Fruit fly (Drosophila melanogaster): ENCODE measurements around the gene RpS5a.

Gene RpS5a

dm6 chrX:17110556-17111177 lies 37.4 kb downstream of the RpS5a start:
- TF ChIP-seq CG1620 (GFP tag; optimal IDR thresholded peaks at IDR 0.05) (no peak), tj (GFP tag; optimal IDR thresholded peaks at IDR 0.05) (peak; percentile 96)

- TF ChIP-seq CG12768 (GFP tag; optimal IDR thresholded peaks at IDR 0.05): no peak
- no peak for TF ChIP-seq cic (GFP tag; optimal IDR thresholded peaks at IDR 0.05)
- peak; percentile 30 for TF ChIP-seq tj (GFP tag; optimal IDR thresholded peaks at IDR 0.05)
- no peak for TF ChIP-seq CG5204 (GFP tag; optimal IDR thresholded peaks at IDR 0.05)
- peak; percentile 9 for TF ChIP-seq CG7101 (tag; optimal IDR thresholded peaks at IDR 0.05)
- TF ChIP-seq kay (GFP tag; ENCODE audit: borderline replicate concordance): peak; percentile 63
- no peak for TF ChIP-seq CG7045 (GFP tag; optimal IDR thresholded peaks at IDR 0.05)
- TF ChIP-seq pad (GFP tag; optimal IDR thresholded peaks at IDR 0.05): no peak
Measured at dm6 chrX:17109673-17110072, 38.4 kb downstream of the RpS5a start.

- no peak for TF ChIP-seq CG5204 (GFP tag; optimal IDR thresholded peaks at IDR 0.05)
- no peak for TF ChIP-seq Clk (GFP tag; optimal IDR thresholded peaks at IDR 0.05)
Measured at dm6 chrX:17108000-17108399, 40.1 kb downstream of the RpS5a start.

dm6 chrX:17107401-17107916 lies 40.6 kb downstream of the RpS5a start, which contains the start of gene CG5004:
CG5004 (plus strand) TSS chrX:17107582.
- TF ChIP-seq Hr96 (GFP tag; optimal IDR thresholded peaks at IDR 0.05) (no peak), bab1 (GFP tag; optimal IDR thresholded peaks at IDR 0.05) (peak; percentile 27), CG5204 (GFP tag; optimal IDR thresholded peaks at IDR 0.05) (no peak), CG7101 (tag; optimal IDR thresholded peaks at IDR 0.05) (peak; percentile 0), tj (GFP tag; optimal IDR thresholded peaks at IDR 0.05) (peak; percentile 45), CG12768 (GFP tag; optimal IDR thresholded peaks at IDR 0.05) (no peak), cnc (optimal IDR thresholded peaks at IDR 0.05) (no peak), toe (GFP tag; optimal IDR thresholded peaks at IDR 0.05) (no peak), pad (GFP tag; optimal IDR thresholded peaks at IDR 0.05) (no peak), CG1620 (GFP tag; optimal IDR thresholded peaks at IDR 0.05) (no peak), kay (GFP tag; ENCODE audit: borderline replicate concordance) (no peak), Mnt (GFP tag; optimal IDR thresholded peaks at IDR 0.05) (peak; percentile 48), CG11617 (GFP tag; optimal IDR thresholded peaks at IDR 0.05) (no peak), ovo (GFP tag; optimal IDR thresholded peaks at IDR 0.05) (no peak), CG7045 (GFP tag; optimal IDR thresholded peaks at IDR 0.05) (no peak), CG14711 (tag; optimal IDR thresholded peaks at IDR 0.05) (no peak), Clk (GFP tag; optimal IDR thresholded peaks at IDR 0.05) (no peak), cic (GFP tag; optimal IDR thresholded peaks at IDR 0.05) (no peak), CG33017 (tag; optimal IDR thresholded peaks at IDR 0.05) (no peak), Crg-1 (GFP tag; optimal IDR thresholded peaks at IDR 0.05) (no peak)

- TF ChIP-seq bab1 (GFP tag; optimal IDR thresholded peaks at IDR 0.05): peak; percentile 8
- no peak for TF ChIP-seq CG12768 (GFP tag; optimal IDR thresholded peaks at IDR 0.05)
Measured at dm6 chrX:17106153-17106700, 41.8 kb downstream of the RpS5a start.

dm6 chrX:17105707-17106106 lies 42.4 kb downstream of the RpS5a start, which contains the start of gene Arpc3B:
Arpc3B (minus strand) TSS chrX:17105852.
- TF ChIP-seq Mnt (GFP tag; optimal IDR thresholded peaks at IDR 0.05): no peak
- no peak for TF ChIP-seq CG33017 (tag; optimal IDR thresholded peaks at IDR 0.05)
- TF ChIP-seq kay (GFP tag; ENCODE audit: borderline replicate concordance): no peak
- no peak for TF ChIP-seq CG5204 (GFP tag; optimal IDR thresholded peaks at IDR 0.05)
- TF ChIP-seq ovo (GFP tag; optimal IDR thresholded peaks at IDR 0.05): no peak
- no peak for TF ChIP-seq cic (GFP tag; optimal IDR thresholded peaks at IDR 0.05)
- no peak for TF ChIP-seq toe (GFP tag; optimal IDR thresholded peaks at IDR 0.05)
- no peak for TF ChIP-seq CG7101 (tag; optimal IDR thresholded peaks at IDR 0.05)
- no peak for TF ChIP-seq CG1620 (GFP tag; optimal IDR thresholded peaks at IDR 0.05)
- no peak for TF ChIP-seq cnc (optimal IDR thresholded peaks at IDR 0.05)
- TF ChIP-seq bab1 (GFP tag; optimal IDR thresholded peaks at IDR 0.05): no peak
- no peak for TF ChIP-seq CG7045 (GFP tag; optimal IDR thresholded peaks at IDR 0.05)
- TF ChIP-seq CG12768 (GFP tag; optimal IDR thresholded peaks at IDR 0.05): no peak
- no peak for TF ChIP-seq Crg-1 (GFP tag; optimal IDR thresholded peaks at IDR 0.05)
- TF ChIP-seq CG14711 (tag; optimal IDR thresholded peaks at IDR 0.05): no peak
- TF ChIP-seq tj (GFP tag; optimal IDR thresholded peaks at IDR 0.05): no peak
- no peak for TF ChIP-seq Clk (GFP tag; optimal IDR thresholded peaks at IDR 0.05)

- TF ChIP-seq ovo (GFP tag; optimal IDR thresholded peaks at IDR 0.05) (no peak), CG7101 (tag; optimal IDR thresholded peaks at IDR 0.05) (peak; percentile 26)
Measured at dm6 chrX:17093900-17094446, 54.1 kb downstream of the RpS5a start.
